Worm (Caenorhabditis elegans) whole organism, L4/young adult: ENCODE measurements around the gene T23E1.3.

Experiments
- W03F9.2 ChIP-seq: fragments of 150-350 bp; optimal IDR thresholded peaks from 2 replicates; lab custom pipeline; 2014; ENCODE audit warnings: missing biosample characterization, missing genetic modification characterization
- dao-5 ChIP-seq: sonication (generic microtip); optimal IDR thresholded peaks from 2 replicates; lab custom pipeline; 2016; ENCODE audit warnings: missing genotype, missing genetic modification characterization, moderate library complexity, missing compliant biosample characterization
- him-1 ChIP-seq: sonication (generic microtip); optimal IDR thresholded peaks from 2 replicates; lab custom pipeline; 2016; ENCODE audit warnings: missing genotype, missing genetic modification reagents, missing genetic modification characterization, missing compliant biosample characterization

DNA sequence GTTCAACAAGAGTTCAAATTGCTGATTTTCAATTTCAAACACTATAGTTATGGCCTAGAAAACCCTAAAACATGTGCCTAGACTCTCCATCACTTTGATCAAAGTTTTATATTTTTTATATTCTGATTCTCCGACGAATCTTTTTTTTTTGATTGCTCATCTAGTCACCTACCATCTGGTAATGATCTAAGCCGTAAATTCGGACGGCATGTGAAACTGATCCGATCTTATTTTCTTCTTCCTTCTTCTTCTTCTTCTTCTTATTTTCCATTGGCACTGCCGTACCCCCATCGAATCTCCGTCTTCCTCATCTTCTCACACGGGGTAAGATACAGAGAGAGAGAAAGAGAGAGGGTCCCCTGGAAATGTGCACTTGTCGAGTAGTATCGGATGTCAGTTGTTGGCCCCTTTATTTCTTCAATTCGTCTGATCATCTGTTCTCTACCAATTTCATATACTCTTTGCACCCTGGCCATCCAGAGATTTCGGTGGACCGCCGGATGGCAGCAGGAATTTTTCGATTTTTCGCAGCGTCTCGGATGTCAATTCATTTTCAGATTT, 23.0 kb downstream of the T23E1.3 start:
- TF ChIP-seq dao-5 (tag; lab: Kevin White, UChicago), result no peak
- no peak for TF ChIP-seq W03F9.2
- no peak for TF ChIP-seq him-1 (tag; lab: Kevin White, UChicago)
